Fruit fly (Drosophila melanogaster) whole organism, embryonic: ENCODE results near the gene CG4424.
A peak's percentile ranks its signal among the peaks of the same experiment; 100 is the strongest.

Source experiments
- Antp ChIP-seq: fragments of 200-800 bp; sonication (Bioruptor generic); optimal IDR thresholded peaks from 3 replicates; lab custom pipeline; 2016; ENCODE audit warnings: missing biosample characterization, missing genetic modification characterization
- B-H1 ChIP-seq: fragments of 200-800 bp; sonication (Bioruptor generic); IDR thresholded peaks from 3 replicates; pipeline ENCODE4 v1.3.6; 2022; ENCODE audit warnings: missing biosample characterization, missing genetic modification characterization
- CG10274 ChIP-seq: fragments of 200-800 bp; sonication (Bioruptor generic); optimal IDR thresholded peaks from 3 replicates; lab custom pipeline; 2017; ENCODE audit warnings: missing biosample characterization, mild to moderate bottlenecking, missing genetic modification characterization
- CG11093 ChIP-seq: fragments of 200-800 bp; sonication (Bioruptor generic); IDR thresholded peaks from 3 replicates; pipeline ENCODE4 v1.3.6; 2022; ENCODE audit warnings: missing biosample characterization, missing genetic modification characterization
- CG11504 ChIP-seq: fragments of 200-800 bp; sonication (Bioruptor generic); optimal IDR thresholded peaks from 3 replicates; lab custom pipeline; 2019; ENCODE audit warnings: missing biosample characterization, mild to moderate bottlenecking, missing genetic modification characterization, moderate library complexity
- CG13624 ChIP-seq: fragments of 200-800 bp; sonication (Bioruptor generic); optimal IDR thresholded peaks from 2 replicates; lab custom pipeline; 2016; ENCODE audit warnings: missing biosample characterization, missing genetic modification characterization
- CG14050 ChIP-seq: fragments of 200-800 bp; sonication (Bioruptor generic); IDR thresholded peaks from 3 replicates; pipeline ENCODE4 v1.3.6; 2022; ENCODE audit warnings: missing biosample characterization, missing genetic modification characterization
- CG14667 ChIP-seq: fragments of 200-800 bp; sonication (Bioruptor generic); IDR thresholded peaks from 2 replicates; pipeline ENCODE4 v1.3.6; 2022; ENCODE audit warnings: missing biosample characterization, missing genetic modification characterization
- CG14860 ChIP-seq: fragments of 200-800 bp; sonication (Bioruptor generic); IDR thresholded peaks from 3 replicates; pipeline ENCODE4 v1.3.6; 2022; ENCODE audit warnings: missing biosample characterization, missing genetic modification characterization; ENCODE audit not compliant: partially characterized antibody
- CG16813 ChIP-seq: fragments of 200-800 bp; sonication (Bioruptor generic); IDR thresholded peaks from 3 replicates; pipeline ENCODE4 v1.3.6; 2022; ENCODE audit warnings: missing biosample characterization, missing genetic modification characterization; ENCODE audit not compliant: partially characterized antibody
- CG16863 ChIP-seq: fragments of 200-800 bp; sonication (Bioruptor generic); optimal IDR thresholded peaks from 3 replicates; lab custom pipeline; 2016; ENCODE audit warnings: missing biosample characterization, missing genetic modification characterization
- CG1832 ChIP-seq: fragments of 200-800 bp; sonication (Bioruptor generic); optimal IDR thresholded peaks from 2 replicates; lab custom pipeline; 2017; ENCODE audit warnings: missing biosample characterization, mild to moderate bottlenecking, missing genetic modification characterization, inconsistent platforms
- CG34224 ChIP-seq: fragments of 200-800 bp; sonication (Bioruptor generic); IDR thresholded peaks from 3 replicates; pipeline ENCODE4 v1.3.6; 2022; ENCODE audit warnings: missing biosample characterization, missing genetic modification characterization; ENCODE audit not compliant: partially characterized antibody
- CG4404 ChIP-seq: fragments of 200-800 bp; sonication (Bioruptor generic); IDR thresholded peaks from 2 replicates; pipeline ENCODE4 v1.3.6; 2022; ENCODE audit warnings: missing biosample characterization, missing genetic modification characterization
- CG6765 ChIP-seq: fragments of 200-800 bp; sonication (Bioruptor generic); optimal IDR thresholded peaks from 3 replicates; lab custom pipeline; 2017; ENCODE audit warnings: missing biosample characterization, mild to moderate bottlenecking, missing genetic modification characterization
- CG7556 ChIP-seq: fragments of 200-800 bp; sonication (Bioruptor generic); optimal IDR thresholded peaks from 2 replicates; lab custom pipeline; 2017; ENCODE audit warnings: missing biosample characterization, mild to moderate bottlenecking, missing genetic modification characterization
- CG7786 ChIP-seq: fragments of 200-800 bp; sonication (Bioruptor generic); optimal IDR thresholded peaks from 2 replicates; lab custom pipeline; 2016; ENCODE audit warnings: missing biosample characterization, missing genetic modification characterization
- CkIIα-i1 ChIP-seq: fragments of 200-800 bp; sonication (Bioruptor generic); IDR thresholded peaks from 2 replicates; pipeline ENCODE4 v1.3.6; 2022; ENCODE audit warnings: missing biosample characterization, missing genetic modification characterization
- Drgx ChIP-seq: fragments of 200-800 bp; sonication (Bioruptor generic); IDR thresholded peaks from 2 replicates; pipeline ENCODE4 v1.3.6; 2022; ENCODE audit warnings: missing biosample characterization, missing genetic modification characterization
- Eip74EF ChIP-seq, 2 experiments: fragments of 200-800 bp in 1 of 2; fragments of >200 bp in 1 of 2; sonication (Bioruptor generic) in 1 of 2; optimal IDR thresholded peaks; 2 replicates each; lab custom pipeline; 2017 to 2019; ENCODE audit warnings: missing biosample characterization in 2 of 2, missing genetic modification characterization in 2 of 2, mild to moderate bottlenecking in 1 of 2, moderate library complexity in 1 of 2
- Elba2 ChIP-seq: fragments of 200-800 bp; sonication (Bioruptor generic); optimal IDR thresholded peaks from 3 replicates; lab custom pipeline; 2016; ENCODE audit warnings: missing biosample characterization, missing genetic modification characterization
- GATAe ChIP-seq: fragments of 200-800 bp; sonication (Bioruptor generic); conservative IDR thresholded peaks from 2 replicates; pipeline ENCODE4 v1.3.6; 2022; ENCODE audit warnings: missing biosample characterization, missing genetic modification characterization
- Hr3 ChIP-seq: fragments of 200-800 bp; sonication (Bioruptor generic); optimal IDR thresholded peaks from 3 replicates; lab custom pipeline; 2016; ENCODE audit warnings: missing biosample characterization, missing genetic modification characterization
- Lhr ChIP-seq: fragments of 200-800 bp; sonication (Bioruptor generic); optimal IDR thresholded peaks from 3 replicates; lab custom pipeline; 2017; ENCODE audit warnings: mild to moderate bottlenecking, missing biosample characterization, missing genetic modification reagents, missing genetic modification characterization
- Mes4 ChIP-seq: fragments of 200-800 bp; sonication (Bioruptor generic); optimal IDR thresholded peaks from 2 replicates; lab custom pipeline; 2016; ENCODE audit warnings: missing biosample characterization, missing genetic modification characterization
- Neu2 ChIP-seq: fragments of 200-800 bp; sonication (Bioruptor generic); optimal IDR thresholded peaks from 3 replicates; lab custom pipeline; 2016; ENCODE audit warnings: missing biosample characterization, missing genetic modification characterization, borderline replicate concordance
- Rfx ChIP-seq: fragments of 200-800 bp; sonication (Bioruptor generic); IDR thresholded peaks from 2 replicates; pipeline ENCODE4 v1.3.6; 2022; ENCODE audit warnings: missing biosample characterization, missing genetic modification characterization
- Vsx1 ChIP-seq: fragments of 200-800 bp; sonication (Bioruptor generic); optimal IDR thresholded peaks from 2 replicates; lab custom pipeline; 2017; ENCODE audit warnings: missing biosample characterization, mild to moderate bottlenecking, missing genetic modification characterization, missing genetic modification reagents
- YL-1 ChIP-seq: fragments of 200-800 bp; sonication (Bioruptor generic); optimal IDR thresholded peaks from 3 replicates; lab custom pipeline; 2017; ENCODE audit warnings: missing biosample characterization, mild to moderate bottlenecking, missing genetic modification characterization
- al ChIP-seq: fragments of 200-800 bp; sonication (Bioruptor generic); IDR thresholded peaks from 2 replicates; pipeline ENCODE4 v1.3.6; 2022; ENCODE audit warnings: missing biosample characterization, missing genetic modification characterization
- amos ChIP-seq: fragments of 200-800 bp; sonication (Bioruptor generic); IDR thresholded peaks from 2 replicates; pipeline ENCODE4 v1.3.6; 2022; ENCODE audit warnings: missing biosample characterization, missing genetic modification characterization; ENCODE audit not compliant: partially characterized antibody
- bbx ChIP-seq: fragments of 200-800 bp; sonication (Bioruptor generic); IDR thresholded peaks from 2 replicates; pipeline ENCODE4 v1.3.6; 2022; ENCODE audit warnings: missing biosample characterization, missing genetic modification characterization; ENCODE audit not compliant: partially characterized antibody
- bcd ChIP-seq: fragments of 200-800 bp; sonication (Bioruptor generic); optimal IDR thresholded peaks from 2 replicates; lab custom pipeline; 2017; ENCODE audit warnings: missing biosample characterization, mild to moderate bottlenecking, missing genetic modification characterization
- bowl ChIP-seq: fragments of 200-800 bp; sonication (Bioruptor generic); IDR thresholded peaks from 2 replicates; pipeline ENCODE4 v1.3.6; 2022; ENCODE audit warnings: missing biosample characterization, missing genetic modification characterization
- corto ChIP-seq: fragments of 200-800 bp; sonication (Bioruptor generic); optimal IDR thresholded peaks from 2 replicates; lab custom pipeline; 2016; ENCODE audit warnings: missing biosample characterization, mild to moderate bottlenecking, missing genetic modification characterization, moderate library complexity
- dati ChIP-seq: fragments of 200-800 bp; sonication (Bioruptor generic); IDR thresholded peaks from 2 replicates; pipeline ENCODE4 v1.3.6; 2022; ENCODE audit warnings: missing biosample characterization, missing genetic modification characterization
- ewg ChIP-seq: fragments of 200-800 bp; sonication (Bioruptor generic); optimal IDR thresholded peaks from 3 replicates; lab custom pipeline; 2017; ENCODE audit warnings: mild to moderate bottlenecking, missing biosample characterization, missing genetic modification reagents, missing genetic modification characterization
- eyg ChIP-seq: fragments of 200-800 bp; sonication (Bioruptor generic); optimal IDR thresholded peaks from 3 replicates; lab custom pipeline; 2016; ENCODE audit warnings: missing biosample characterization, missing genetic modification characterization
- klu ChIP-seq: fragments of 200-800 bp; sonication (Bioruptor generic); IDR thresholded peaks from 2 replicates; pipeline ENCODE4 v1.3.6; 2022; ENCODE audit warnings: missing biosample characterization, missing genetic modification characterization
- nerfin-2 ChIP-seq: fragments of 200-800 bp; sonication (Bioruptor generic); IDR thresholded peaks from 2 replicates; pipeline ENCODE4 v1.3.6; 2022; ENCODE audit warnings: missing biosample characterization, missing genetic modification characterization; ENCODE audit not compliant: partially characterized antibody
- nmo ChIP-seq: fragments of 200-800 bp; sonication (Bioruptor generic); optimal IDR thresholded peaks from 2 replicates; lab custom pipeline; 2018; ENCODE audit warnings: missing biosample characterization, mild to moderate bottlenecking, missing genetic modification characterization, moderate library complexity
- nom ChIP-seq: fragments of 200-800 bp; sonication (Bioruptor generic); optimal IDR thresholded peaks from 2 replicates; lab custom pipeline; 2017; ENCODE audit warnings: missing biosample characterization, missing genetic modification characterization, mild to moderate bottlenecking, moderate library complexity, missing genetic modification reagents
- ro ChIP-seq: fragments of 200-800 bp; sonication (Bioruptor generic); IDR thresholded peaks from 2 replicates; pipeline ENCODE4 v1.3.6; 2022; ENCODE audit warnings: missing biosample characterization, missing genetic modification characterization
- sc ChIP-seq, 3 experiments: fragments of >200 bp in 2 of 3; fragments of 200-800 bp in 1 of 3; sonication (Bioruptor generic) in 1 of 3; optimal IDR thresholded peaks; 2 replicates in 2 of 3; 3 replicates in 1 of 3; lab custom pipeline; 2017; ENCODE audit warnings: mild to moderate bottlenecking in 1 of 3, missing biosample characterization in 1 of 3, missing genetic modification characterization in 1 of 3, missing genetic modification reagents in 1 of 3
- schlank ChIP-seq: fragments of 200-800 bp; sonication (Bioruptor generic); optimal IDR thresholded peaks from 2 replicates; lab custom pipeline; 2018; ENCODE audit warnings: missing biosample characterization, mild to moderate bottlenecking, missing genetic modification characterization
- sens-2 ChIP-seq: fragments of 200-800 bp; sonication (Bioruptor generic); IDR thresholded peaks from 2 replicates; pipeline ENCODE4 v1.3.6; 2022; ENCODE audit warnings: missing biosample characterization, missing genetic modification characterization
- tgo ChIP-seq: fragments of 200-800 bp; sonication (Bioruptor generic); IDR thresholded peaks from 3 replicates; pipeline ENCODE4 v1.3.6; 2022; ENCODE audit warnings: missing biosample characterization, missing genetic modification characterization
- wek ChIP-seq: fragments of 200-800 bp; sonication (Bioruptor generic); optimal IDR thresholded peaks from 3 replicates; lab custom pipeline; 2018; ENCODE audit warnings: missing biosample characterization, mild to moderate bottlenecking, missing genetic modification characterization, moderate library complexity

Gene CG4424

DNA sequence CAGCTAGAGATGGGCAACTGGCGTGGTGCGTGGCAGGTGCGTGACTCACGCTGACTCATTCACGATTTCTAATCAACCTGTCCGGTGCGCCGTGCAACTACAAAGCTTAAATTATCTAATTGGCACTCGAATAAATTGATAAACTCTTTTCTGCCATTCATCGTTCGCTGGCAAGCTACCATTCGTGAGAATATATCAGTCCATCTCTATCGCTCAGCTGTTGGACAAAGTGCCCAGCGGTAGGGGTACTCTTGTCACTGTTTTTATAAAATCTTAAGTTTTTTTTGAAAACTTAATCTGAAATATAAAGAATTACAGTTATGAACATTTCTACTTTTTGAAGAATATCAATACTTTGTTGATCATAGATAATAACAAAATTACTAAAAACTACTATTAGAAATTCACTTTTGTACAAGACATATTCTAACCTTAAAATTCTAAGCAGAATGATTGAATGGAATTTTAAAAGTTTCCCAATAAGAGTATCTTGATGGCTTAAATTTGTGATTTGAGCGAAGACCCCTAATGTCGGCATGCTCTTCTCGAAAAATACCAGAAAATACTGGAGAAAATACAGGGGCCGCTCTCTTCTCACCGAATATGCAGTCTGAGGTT lies 6.6 kb downstream of the CG4424 start, which contains the start of the genes PIG-L and psidin (continued):
- TF ChIP-seq ewg (GFP tag; lab: Kevin White, UChicago) (peak; percentile 48), eyg (GFP tag; lab: Kevin White, UChicago) (no peak), CG14860 (GFP tag; lab: Robert Waterston, UW) (peak; percentile 95), CG6765 (no peak), CkIIα-i1 (GFP tag; lab: Robert Waterston, UW) (no peak), Lhr (GFP tag; lab: Kevin White, UChicago) (peak; percentile 57), klu (GFP tag; lab: Robert Waterston, UW) (peak; percentile 83), bbx (peak; percentile 95), CG4404 (GFP tag; lab: Robert Waterston, UW) (peak; percentile 64), YL-1 (peak; percentile 59), schlank (tag; lab: Kevin White, UChicago) (peak; percentile 29), CG13624 (GFP tag; lab: Kevin White, UChicago) (peak; percentile 81), CG34224 (GFP tag; lab: Robert Waterston, UW) (peak; percentile 96), bowl (0 out of 2 replicates have a peak, but pooled peaks have one; percentile 23), CG16813 (GFP tag; lab: Robert Waterston, UW) (peak; percentile 97), Neu2 (peak; percentile 3), sc (optimal IDR thresholded peaks at IDR 0.05; lab: Kevin White, UChicago) (no peak), sc (GFP tag; optimal IDR thresholded peaks at IDR 0.05; lab: Kevin White, UChicago) (peak; percentile 77), al (GFP tag; lab: Robert Waterston, UW) (peak; percentile 56), wek (peak; percentile 93), Hr3 (GFP tag; lab: Kevin White, UChicago) (peak; percentile 87), B-H1 (GFP tag; lab: Robert Waterston, UW) (no peak), CG7556 (peak; percentile 86), CG11093 (peak; percentile 47; the same call in 2 of the 3 replicates), tgo (peak; percentile 79), ro (no peak), Rfx (GFP tag; lab: Robert Waterston, UW) (peak; percentile 80), Drgx (GFP tag; lab: Robert Waterston, UW) (peak; percentile 41), sens-2 (GFP tag; lab: Robert Waterston, UW) (no peak), Eip74EF (GFP tag; optimal IDR thresholded peaks at IDR 0.05; lab: Kevin White, UChicago) (no peak), Elba2 (GFP tag; lab: Kevin White, UChicago) (peak; percentile 88), Antp (peak; percentile 75), dati (GFP tag; lab: Robert Waterston, UW) (0 out of 2 replicates have a peak, but pooled peaks have one; percentile 33), Vsx1 (GFP tag; lab: Kevin White, UChicago) (peak; percentile 69), Mes4 (GFP tag; lab: Kevin White, UChicago) (peak; percentile 72), GATAe (GFP tag; lab: Robert Waterston, UW) (peak; percentile 22; the same call in 1 of the 2 replicates), CG11504 (tag; lab: Kevin White, UChicago) (peak; percentile 80), bcd (GFP tag; lab: Kevin White, UChicago) (peak; percentile 71), CG14667 (GFP tag; lab: Robert Waterston, UW) (peak; percentile 21; the same call in 1 of the 2 replicates), CG16863 (GFP tag; lab: Kevin White, UChicago) (peak; percentile 82), corto (GFP tag; lab: Kevin White, UChicago) (no peak), CG14050 (no peak; the same call in 1 of the 3 replicates), nerfin-2 (GFP tag; lab: Robert Waterston, UW) (peak; percentile 91), CG10274 (GFP tag; lab: Kevin White, UChicago) (peak; percentile 27), CG7786 (GFP tag; lab: Kevin White, UChicago) (peak; percentile 75), nom (GFP tag; lab: Kevin White, UChicago) (no peak), nmo (peak; percentile 93), amos (GFP tag; lab: Robert Waterston, UW) (peak; percentile 92), CG1832 (GFP tag; lab: Kevin White, UChicago) (no peak)
